Fruit fly (Drosophila melanogaster) whole organism, prepupa: ENCODE results near the gene syd.

ENCODE experiments used
- CG6792 ChIP-seq: fragments of 200-800 bp; sonication (Bioruptor generic); optimal IDR thresholded peaks from 3 replicates; lab custom pipeline; 2016; ENCODE audit warnings: missing biosample characterization, missing genetic modification characterization
- Gug ChIP-seq: fragments of 200-800 bp; sonication (Bioruptor generic); IDR thresholded peaks from 2 replicates; pipeline ENCODE4 v1.3.6; 2022; ENCODE audit warnings: missing biosample characterization, missing genetic modification characterization

DNA sequence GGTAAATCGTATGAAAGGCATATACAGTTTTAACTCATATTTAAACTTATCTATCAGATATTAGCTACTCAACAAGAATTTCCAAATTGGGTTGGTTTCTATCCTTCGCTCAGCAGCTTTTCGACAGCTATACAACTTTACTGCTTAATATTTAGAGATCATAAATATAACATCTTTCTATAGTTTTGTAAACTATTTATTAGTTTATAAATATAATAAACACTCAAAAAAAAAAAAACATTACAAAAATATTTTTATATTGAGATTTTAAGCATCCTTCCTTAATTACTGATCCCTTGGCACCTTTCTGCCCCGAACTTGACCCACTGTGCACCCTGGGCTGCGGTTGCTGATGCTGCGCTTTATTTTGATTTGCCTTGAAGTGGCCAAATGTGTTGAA, 17.1 kb upstream of the syd start:
- no peak for TF ChIP-seq CG6792 (GFP tag; lab: Kevin White, UChicago)
- TF ChIP-seq Gug (GFP tag; lab: Robert Waterston, UW) = no peak
